Worm (Caenorhabditis elegans): Measurements from ENCODE around the gene F23B12.4.

The F23B12.4 gene

ce11 chrV:14439236-14439635 lies 1.7 kb upstream of the F23B12.4 start:
- TF ChIP-seq Y53G8AR.9 (GFP tag; conservative IDR thresholded peaks at IDR 0.05) (no peak), madf-8 (GFP tag; conservative IDR thresholded peaks at IDR 0.05) (no peak), pha-4 (tag; optimal IDR thresholded peaks at IDR 0.05) (no peak), ztf-18 (tag; optimal IDR thresholded peaks at IDR 0.05) (no peak), attf-3 (GFP tag; conservative IDR thresholded peaks at IDR 0.05) (no peak), B0019.2 (GFP tag; conservative IDR thresholded peaks at IDR 0.05) (no peak), chd-7 (tag; optimal IDR thresholded peaks at IDR 0.05) (no peak), atf-7 (tag; optimal IDR thresholded peaks at IDR 0.05) (no peak), C17E4.6 (GFP tag; IDR thresholded peaks at IDR 0.05) (no peak), snpc-3.4 (tag; optimal IDR thresholded peaks at IDR 0.05) (no peak), egl-44 (GFP tag; IDR thresholded peaks at IDR 0.05) (no peak), efl-1 (GFP tag; optimal IDR thresholded peaks at IDR 0.05) (no peak)

- no peak for TF ChIP-seq lir-1 (GFP tag; conservative IDR thresholded peaks at IDR 0.05)
- no peak for TF ChIP-seq sptf-2 (GFP tag; optimal IDR thresholded peaks at IDR 0.05)
- peak; percentile 56; the same call in 1 of the 2 replicates for TF ChIP-seq zfh-2 (GFP tag; conservative IDR thresholded peaks at IDR 0.05)
- TF ChIP-seq Y67H2A.10 (GFP tag; conservative IDR thresholded peaks at IDR 0.05) = no peak
Measured at ce11 chrV:14446453-14446852, 5.5 kb downstream of the F23B12.4 start.

DNA sequence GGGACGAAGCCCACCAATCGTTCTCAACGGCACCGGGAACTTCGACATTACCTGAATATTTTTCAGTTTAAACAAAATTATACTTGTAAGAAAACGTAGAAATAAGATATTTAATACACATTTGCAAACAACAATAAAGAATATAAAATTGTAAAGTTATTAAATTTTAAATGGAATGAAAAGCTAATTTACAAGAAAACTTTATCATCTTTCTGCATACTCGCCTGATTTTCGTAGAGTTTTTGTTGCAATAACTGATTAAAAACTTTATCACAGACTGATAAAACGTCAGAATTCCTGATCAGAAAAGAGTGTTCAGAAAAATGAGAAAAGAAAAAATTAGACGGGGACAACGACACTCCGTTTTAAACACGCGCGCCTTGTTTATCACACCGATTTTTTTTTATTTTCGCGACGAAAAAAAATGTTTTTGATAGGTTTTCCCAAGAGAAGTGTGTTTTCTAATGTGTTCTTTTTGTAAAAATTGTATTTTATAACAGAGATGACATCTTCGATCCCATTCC lies 6.4 kb downstream of the F23B12.4 start, which contains the start of the genes dlat-1 and fntb-1:
TSS of gene dlat-1 (minus strand) at position 51 of the 524 bp plus-strand sequence.
TSS of gene fntb-1 (plus strand) at position 412 of the 524 bp plus-strand sequence.
- TF ChIP-seq gei-17 (GFP tag; optimal IDR thresholded peaks at IDR 0.05) (no peak), nhr-120 (GFP tag; IDR thresholded peaks at IDR 0.05) (no peak), ztf-18 (tag; optimal IDR thresholded peaks at IDR 0.05) (no peak), nfyb-1 (GFP tag; IDR thresholded peaks at IDR 0.05) (no peak), F22D6.2 (tag; optimal IDR thresholded peaks at IDR 0.05) (no peak), nhr-90 (tag; optimal IDR thresholded peaks at IDR 0.05) (no peak), snpc-3.4 (tag; optimal IDR thresholded peaks at IDR 0.05) (no peak), nhr-27 (tag; optimal IDR thresholded peaks at IDR 0.05) (no peak), egrh-3 (GFP tag; IDR thresholded peaks at IDR 0.05) (no peak), nhr-80 (tag; optimal IDR thresholded peaks at IDR 0.05) (peak; percentile 78), C06A6.2 (GFP tag; conservative IDR thresholded peaks at IDR 0.05) (no peak), attf-3 (GFP tag; conservative IDR thresholded peaks at IDR 0.05) (peak; percentile 89), snpc-4 (GFP tag; optimal IDR thresholded peaks at IDR 0.05) (no peak), snpc-4 (tag; optimal IDR thresholded peaks at IDR 0.05) (peak in 1 of 4 experiments; percentile 6), ceh-91 (GFP tag; IDR thresholded peaks at IDR 0.05) (no peak), F37B4.10 (GFP tag; IDR thresholded peaks at IDR 0.05) (no peak), F57A8.1 (GFP tag; optimal IDR thresholded peaks at IDR 0.05) (no peak)

- TF ChIP-seq xnd-1 (tag; optimal IDR thresholded peaks at IDR 0.05) (no peak), ztf-26 (tag; optimal IDR thresholded peaks at IDR 0.05) (peak; percentile 25), ekl-4 (GFP tag; IDR thresholded peaks at IDR 0.05) (no peak), F49E8.2 (tag; optimal IDR thresholded peaks at IDR 0.05; ENCODE audit: insufficient read depth) (no peak), nfyb-1 (GFP tag; IDR thresholded peaks at IDR 0.05) (no peak), egl-44 (GFP tag; IDR thresholded peaks at IDR 0.05) (no peak)
Measured at ce11 chrV:14448669-14449068, 7.7 kb downstream of the F23B12.4 start.

All from whole organism, young adult.